Fruit fly (Drosophila melanogaster) whole organism, embryonic: Measurements from ENCODE around the gene Oatp74D.
A peak's percentile ranks its signal among the peaks of the same experiment; 100 is the strongest.

Experiments
- ATbp ChIP-seq: fragments of 200-800 bp; sonication (Bioruptor generic); optimal IDR thresholded peaks from 2 replicates; lab custom pipeline; 2017; ENCODE audit warnings: missing biosample characterization, mild to moderate bottlenecking, missing genetic modification characterization, missing genetic modification reagents
- Antp ChIP-seq: fragments of 200-800 bp; sonication (Bioruptor generic); optimal IDR thresholded peaks from 3 replicates; lab custom pipeline; 2016; ENCODE audit warnings: missing biosample characterization, missing genetic modification characterization
- Asciz ChIP-seq: fragments of 200-800 bp; sonication (Bioruptor generic); optimal IDR thresholded peaks from 2 replicates; lab custom pipeline; 2017; ENCODE audit warnings: missing biosample characterization, mild to moderate bottlenecking, missing genetic modification characterization, missing genetic modification reagents
- Awh ChIP-seq: fragments of 200-800 bp; sonication (Bioruptor generic); IDR thresholded peaks from 2 replicates; pipeline ENCODE4, ENCODE4 v1.3.6; 2022; ENCODE audit warnings: missing biosample characterization, missing genetic modification characterization
- Blimp-1 ChIP-seq: fragments of 200-800 bp; sonication (Bioruptor generic); optimal IDR thresholded peaks from 3 replicates; lab custom pipeline; 2018; ENCODE audit warnings: missing biosample characterization, missing genetic modification characterization, mild to moderate bottlenecking, moderate library complexity, missing genetic modification reagents
- CG10209 ChIP-seq: fragments of 200-800 bp; sonication (Bioruptor generic); optimal IDR thresholded peaks from 3 replicates; lab custom pipeline; 2017; ENCODE audit warnings: missing biosample characterization, mild to moderate bottlenecking, missing genetic modification characterization, missing genetic modification reagents
- CG11696 ChIP-seq: fragments of 200-800 bp; sonication (Bioruptor generic); IDR thresholded peaks from 2 replicates; pipeline ENCODE4 v1.3.6; 2022; ENCODE audit warnings: missing biosample characterization, missing genetic modification characterization
- CG12155 ChIP-seq: fragments of 200-800 bp; sonication (Bioruptor generic); optimal IDR thresholded peaks from 3 replicates; lab custom pipeline; 2016; ENCODE audit warnings: missing biosample characterization, missing genetic modification characterization
- CG15479 ChIP-seq: fragments of 200-800 bp; sonication (Bioruptor generic); optimal IDR thresholded peaks from 3 replicates; lab custom pipeline; 2019; ENCODE audit warnings: missing biosample characterization, mild to moderate bottlenecking, missing genetic modification characterization, moderate library complexity
- CG17829 ChIP-seq: fragments of 200-800 bp; optimal IDR thresholded peaks from 2 replicates; lab custom pipeline; 2019; ENCODE audit warnings: missing biosample characterization, mild to moderate bottlenecking, missing genetic modification characterization, moderate library complexity
- CG18599 ChIP-seq: fragments of 200-800 bp; sonication (Bioruptor generic); optimal IDR thresholded peaks from 3 replicates; lab custom pipeline; 2017; ENCODE audit warnings: missing biosample characterization, missing genetic modification characterization, mild to moderate bottlenecking, moderate library complexity, missing genetic modification reagents
- CG2129 ChIP-seq: fragments of 200-800 bp; sonication (Bioruptor generic); IDR thresholded peaks from 2 replicates; pipeline ENCODE4 v1.3.6; 2022; ENCODE audit warnings: missing biosample characterization, missing genetic modification characterization; ENCODE audit not compliant: partially characterized antibody
- CG30403 ChIP-seq: fragments of 200-800 bp; sonication (Bioruptor generic); optimal IDR thresholded peaks from 3 replicates; lab custom pipeline; 2016; ENCODE audit warnings: missing biosample characterization, missing genetic modification characterization
- CG31441 ChIP-seq: fragments of 200-800 bp; sonication (Bioruptor generic); IDR thresholded peaks from 2 replicates; pipeline ENCODE4 v1.3.6; 2022; ENCODE audit warnings: missing biosample characterization, missing genetic modification characterization
- CG6689 ChIP-seq: fragments of 200-800 bp; sonication (Bioruptor generic); IDR thresholded peaks from 2 replicates; pipeline ENCODE4 v1.3.6; 2022; ENCODE audit warnings: missing biosample characterization, missing genetic modification characterization
- CG7556 ChIP-seq: fragments of 200-800 bp; sonication (Bioruptor generic); optimal IDR thresholded peaks from 2 replicates; lab custom pipeline; 2017; ENCODE audit warnings: missing biosample characterization, mild to moderate bottlenecking, missing genetic modification characterization
- CG7839 ChIP-seq: fragments of 200-800 bp; sonication (Bioruptor generic); optimal IDR thresholded peaks from 3 replicates; lab custom pipeline; 2018; ENCODE audit warnings: missing biosample characterization, mild to moderate bottlenecking, missing genetic modification characterization, moderate library complexity
- CG8388 ChIP-seq: fragments of 200-800 bp; sonication (Bioruptor generic); optimal IDR thresholded peaks from 2 replicates; lab custom pipeline; 2019; ENCODE audit warnings: missing biosample characterization, mild to moderate bottlenecking, missing genetic modification characterization, moderate library complexity
- CG9437 ChIP-seq: fragments of 200-800 bp; sonication (Bioruptor generic); optimal IDR thresholded peaks from 2 replicates; lab custom pipeline; 2018; ENCODE audit warnings: missing biosample characterization, mild to moderate bottlenecking, missing genetic modification characterization
- CG9817 ChIP-seq: fragments of 200-800 bp; sonication (Bioruptor generic); optimal IDR thresholded peaks from 2 replicates; lab custom pipeline; 2018; ENCODE audit warnings: missing biosample characterization, mild to moderate bottlenecking, missing genetic modification characterization, moderate library complexity
- CoRest ChIP-seq: fragments of 200-800 bp; sonication (Bioruptor generic); optimal IDR thresholded peaks from 3 replicates; lab custom pipeline; 2018; ENCODE audit warnings: missing biosample characterization, mild to moderate bottlenecking, missing genetic modification characterization, moderate library complexity
- D19A ChIP-seq: fragments of 200-800 bp; optimal IDR thresholded peaks from 3 replicates; lab custom pipeline; 2019; ENCODE audit warnings: missing biosample characterization, mild to moderate bottlenecking, missing genetic modification characterization, moderate library complexity
- E2f2 ChIP-seq: fragments of 200-800 bp; sonication (Bioruptor generic); IDR thresholded peaks from 2 replicates; pipeline ENCODE4 v1.3.6; 2022; ENCODE audit warnings: missing biosample characterization, missing genetic modification characterization
- Ets65A ChIP-seq: fragments of 200-800 bp; sonication (Bioruptor generic); peaks from one replicate; lab custom pipeline; 2016; ENCODE audit warnings: missing biosample characterization, missing genetic modification characterization
- Hr3 ChIP-seq: fragments of 200-800 bp; sonication (Bioruptor generic); optimal IDR thresholded peaks from 3 replicates; lab custom pipeline; 2016; ENCODE audit warnings: missing biosample characterization, missing genetic modification characterization
- Med ChIP-seq: fragments of 200-800 bp; sonication (Bioruptor generic); peaks from one replicate; lab custom pipeline; 2016; ENCODE audit warnings: missing biosample characterization, missing genetic modification characterization, mild to moderate bottlenecking, inconsistent platforms, moderate library complexity
- Meics ChIP-seq: fragments of 200-800 bp; sonication (Bioruptor generic); optimal IDR thresholded peaks from 2 replicates; lab custom pipeline; 2017; ENCODE audit warnings: missing biosample characterization, mild to moderate bottlenecking, missing genetic modification characterization
- NC2α ChIP-seq: fragments of 200-800 bp; sonication (Bioruptor generic); optimal IDR thresholded peaks from 2 replicates; lab custom pipeline; 2016; ENCODE audit warnings: missing biosample characterization, missing genetic modification characterization
- PHDP ChIP-seq: fragments of 200-800 bp; sonication (Bioruptor generic); optimal IDR thresholded peaks from 3 replicates; lab custom pipeline; 2018; ENCODE audit warnings: missing biosample characterization, mild to moderate bottlenecking, missing genetic modification characterization, moderate library complexity
- Pdp1 ChIP-seq, 2 experiments: fragments of 200-800 bp; sonication (Bioruptor generic); optimal IDR thresholded peaks; 3 replicates each; lab custom pipeline; 2016; ENCODE audit warnings: missing biosample characterization in 2 of 2, missing genetic modification characterization in 2 of 2, mild to moderate bottlenecking in 1 of 2, moderate library complexity in 1 of 2
- Ssrp ChIP-seq: fragments of 200-800 bp; sonication (Bioruptor generic); optimal IDR thresholded peaks from 2 replicates; lab custom pipeline; 2018; ENCODE audit warnings: missing biosample characterization, mild to moderate bottlenecking, missing genetic modification characterization, moderate library complexity
- Usf ChIP-seq: fragments of 200-800 bp; sonication (Bioruptor generic); optimal IDR thresholded peaks from 2 replicates; lab custom pipeline; 2017; ENCODE audit warnings: missing genotype, missing biosample characterization, missing genetic modification characterization
- ato ChIP-seq: fragments of 200-800 bp; sonication (Bioruptor generic); IDR thresholded peaks from 2 replicates; pipeline ENCODE4 v1.3.6; 2022; ENCODE audit warnings: missing biosample characterization, missing genetic modification characterization; ENCODE audit not compliant: partially characterized antibody
- bowl ChIP-seq: fragments of 200-800 bp; sonication (Bioruptor generic); IDR thresholded peaks from 2 replicates; pipeline ENCODE4 v1.3.6; 2022; ENCODE audit warnings: missing biosample characterization, missing genetic modification characterization
- ci ChIP-seq: fragments of 200-800 bp; sonication (Bioruptor generic); IDR thresholded peaks from 3 replicates; pipeline ENCODE4 v1.3.6; 2022; ENCODE audit warnings: missing biosample characterization, missing genetic modification characterization
- fd96Cb ChIP-seq: fragments of 200-800 bp; sonication (Bioruptor generic); optimal IDR thresholded peaks from 2 replicates; lab custom pipeline; 2018; ENCODE audit warnings: missing biosample characterization, mild to moderate bottlenecking, missing genetic modification characterization, moderate library complexity
- lab ChIP-seq: fragments of 200-800 bp; sonication (Bioruptor generic); optimal IDR thresholded peaks from 3 replicates; lab custom pipeline; 2017; ENCODE audit warnings: missing biosample characterization, missing genetic modification characterization, mild to moderate bottlenecking, moderate library complexity, missing genetic modification reagents
- lola ChIP-seq, 3 experiments: fragments of >200 bp in 2 of 3; fragments of 200-800 bp in 1 of 3; sonication (Bioruptor generic) in 1 of 3; optimal IDR thresholded peaks; 2 replicates each; lab custom pipeline; 2017 to 2019; ENCODE audit warnings: missing biosample characterization in 3 of 3, missing genetic modification characterization in 3 of 3, mild to moderate bottlenecking in 1 of 3, moderate library complexity in 1 of 3
- onecut ChIP-seq: fragments of 200-800 bp; sonication (Bioruptor generic); IDR thresholded peaks from 2 replicates; pipeline ENCODE4 v1.3.6; 2022; ENCODE audit warnings: missing biosample characterization, missing genetic modification characterization
- prd ChIP-seq, 3 experiments: fragments of >200 bp in 2 of 3; fragments of 200-800 bp in 1 of 3; sonication (Bioruptor generic) in 1 of 3; optimal IDR thresholded peaks in 2 of 3; IDR thresholded peaks in 1 of 3; 2 replicates in 2 of 3; 3 replicates in 1 of 3; pipeline versions ENCODE4 v1.3.6 to Lab custom; 2017 to 2022; ENCODE audit warnings: missing biosample characterization in 1 of 3, missing genetic modification characterization in 1 of 3
- sisA ChIP-seq: fragments of 200-800 bp; sonication (Bioruptor generic); IDR thresholded peaks from 2 replicates; pipeline ENCODE4 v1.3.6; 2022; ENCODE audit warnings: missing biosample characterization, missing genetic modification characterization
- slbo ChIP-seq: fragments of 200-800 bp; sonication (Bioruptor generic); IDR thresholded peaks from 2 replicates; pipeline ENCODE4 v1.3.6; 2022; ENCODE audit warnings: missing biosample characterization, missing genetic modification characterization
- sna ChIP-seq: fragments of 200-800 bp; sonication (Bioruptor generic); IDR thresholded peaks from 2 replicates; pipeline ENCODE4 v1.3.6; 2022; ENCODE audit warnings: missing biosample characterization, missing genetic modification characterization; ENCODE audit not compliant: partially characterized antibody
- trem ChIP-seq: fragments of 200-800 bp; optimal IDR thresholded peaks from 3 replicates; lab custom pipeline; 2019; ENCODE audit warnings: missing biosample characterization, mild to moderate bottlenecking, missing genetic modification characterization, moderate library complexity
- vvl ChIP-seq: fragments of 200-800 bp; sonication (Bioruptor generic); IDR thresholded peaks from 2 replicates; pipeline ENCODE4 v1.3.6; 2022; ENCODE audit warnings: missing biosample characterization, missing genetic modification characterization
- wor ChIP-seq: fragments of 200-800 bp; sonication (Bioruptor generic); IDR thresholded peaks from 2 replicates; pipeline ENCODE4 v1.3.6; 2022; ENCODE audit warnings: missing biosample characterization, missing genetic modification characterization
- zen2 ChIP-seq: fragments of 200-800 bp; sonication (Bioruptor generic); IDR thresholded peaks from 3 replicates; pipeline ENCODE4 v1.3.6; 2022; ENCODE audit warnings: missing biosample characterization, missing genetic modification characterization; ENCODE audit not compliant: partially characterized antibody

The Oatp74D gene

dm6 chr3L:17457695-17458242, 29.1 kb upstream of the Oatp74D start (continued):
- TF ChIP-seq CG10209 (GFP tag; lab: Kevin White, UChicago) (peak; percentile 37), Awh (GFP tag; lab: Robert Waterston, UW) (no peak), CG17829 (tag; lab: Kevin White, UChicago) (peak; percentile 23), Ssrp (tag; lab: Kevin White, UChicago) (peak; percentile 40), CG7839 (tag; lab: Kevin White, UChicago) (peak; percentile 24), CG6689 (GFP tag; lab: Robert Waterston, UW) (peak; percentile 53; the same call in 1 of the 2 replicates), CG9437 (peak; percentile 1), CG12155 (no peak), D19A (peak; percentile 52), CG2129 (no peak), prd (optimal IDR thresholded peaks at IDR 0.05; lab: Kevin White, UChicago) (no peak), prd (GFP tag; IDR thresholded peaks at IDR 0.05; lab: Robert Waterston, UW) (peak; percentile 29; the same call in 1 of the 3 replicates), Med (GFP tag; lab: Kevin White, UChicago) (peak; percentile 30), lola (GFP tag; optimal IDR thresholded peaks at IDR 0.05; lab: Kevin White, UChicago) (peak in 1 of 3 experiments; percentile 18), CoRest (tag; lab: Kevin White, UChicago) (peak; percentile 23), Blimp-1 (GFP tag; lab: Kevin White, UChicago) (peak; percentile 37), wor (GFP tag; lab: Robert Waterston, UW) (no peak), lab (peak; percentile 47), Pdp1 (GFP tag; optimal IDR thresholded peaks at IDR 0.05; lab: Kevin White, UChicago) (no peak), vvl (0 out of 2 replicates have a peak, but pooled peaks have one; percentile 16), PHDP (peak; percentile 26), Meics (GFP tag; lab: Kevin White, UChicago) (peak; percentile 15), CG7556 (peak; percentile 26), bowl (GFP tag; lab: Robert Waterston, UW) (no peak), CG8388 (GFP tag; lab: Kevin White, UChicago) (peak; percentile 43), CG18599 (peak; percentile 54)

DNA sequence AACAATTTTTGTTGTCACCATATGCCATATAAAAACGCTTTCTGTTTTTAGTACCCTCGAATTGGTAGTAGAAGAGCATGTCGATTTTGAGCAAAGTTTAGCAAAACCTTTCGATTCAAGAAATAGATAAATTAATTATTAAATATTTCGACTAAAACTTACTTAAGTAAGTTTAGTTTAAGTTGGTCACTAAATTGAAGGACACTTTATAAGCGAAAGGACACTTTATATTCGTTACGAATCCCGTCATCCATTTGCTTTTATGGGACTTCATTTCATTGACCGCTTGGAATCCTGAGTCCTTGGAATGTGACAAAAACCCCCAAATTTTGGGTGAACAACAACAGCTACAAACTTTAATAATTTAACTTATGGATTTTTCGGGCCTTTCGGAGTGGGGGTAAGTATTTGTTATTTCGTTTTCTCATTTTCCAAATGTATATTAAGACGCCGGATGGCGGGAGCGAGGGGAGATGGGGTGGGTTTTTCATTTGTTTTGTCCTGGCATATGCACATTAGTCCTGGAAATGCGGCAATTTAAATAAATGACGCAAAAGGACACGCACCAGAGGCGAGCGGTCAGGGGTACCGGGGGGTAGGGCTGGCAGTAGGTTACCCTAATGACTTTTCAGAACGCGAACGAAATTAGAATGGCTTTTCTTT, 27.9 kb upstream of the Oatp74D start:
- TF ChIP-seq CG11696 (0 out of 2 replicates have a peak, but pooled peaks have one; percentile 19), Antp (GFP tag; lab: Kevin White, UChicago) (no peak), ci (GFP tag; lab: Robert Waterston, UW) (0 out of 3 replicates have a peak, but pooled peaks have one; percentile 50), E2f2 (GFP tag; lab: Robert Waterston, UW) (no peak), onecut (GFP tag; lab: Robert Waterston, UW) (peak; percentile 61; the same call in 1 of the 2 replicates), Ets65A (peak; percentile 81), CG31441 (GFP tag; lab: Robert Waterston, UW) (peak; percentile 52), zen2 (GFP tag; lab: Robert Waterston, UW) (no peak), Usf (no peak), CG15479 (GFP tag; lab: Kevin White, UChicago) (no peak), trem (tag; lab: Kevin White, UChicago) (peak; percentile 16), sna (GFP tag; lab: Robert Waterston, UW) (no peak), NC2α (GFP tag; lab: Kevin White, UChicago) (no peak), CG9817 (tag; lab: Kevin White, UChicago) (no peak), fd96Cb (peak; percentile 18), CG30403 (GFP tag; lab: Kevin White, UChicago) (peak; percentile 32), ATbp (GFP tag; lab: Kevin White, UChicago) (peak; percentile 17), slbo (GFP tag; lab: Robert Waterston, UW) (peak; percentile 44), Blimp-1 (GFP tag; lab: Kevin White, UChicago) (peak; percentile 44), Hr3 (GFP tag; lab: Kevin White, UChicago) (peak; percentile 21), CoRest (tag; lab: Kevin White, UChicago) (peak; percentile 13), sisA (GFP tag; lab: Robert Waterston, UW) (peak; percentile 54; the same call in 1 of the 2 replicates), Asciz (GFP tag; lab: Kevin White, UChicago) (peak; percentile 25), ato (GFP tag; lab: Robert Waterston, UW) (no peak)
